Fruit fly (Drosophila melanogaster) whole organism, embryonic: ENCODE data around the gene CG10300.

ENCODE experiments used
- Atf-2 ChIP-seq: fragments of 200-800 bp; sonication (Bioruptor generic); optimal IDR thresholded peaks from 2 replicates; lab custom pipeline; 2016; ENCODE audit warnings: missing biosample characterization, missing genetic modification characterization
- Atf3 ChIP-seq: fragments of 200-800 bp; sonication (Bioruptor generic); optimal IDR thresholded peaks from 3 replicates; lab custom pipeline; 2016; ENCODE audit warnings: missing biosample characterization, missing genetic modification characterization
- CG10543 ChIP-seq: fragments of 200-800 bp; sonication (Bioruptor generic); optimal IDR thresholded peaks from 3 replicates; lab custom pipeline; 2017; ENCODE audit warnings: missing biosample characterization, mild to moderate bottlenecking, missing genetic modification characterization, moderate library complexity
- CG11696 ChIP-seq: fragments of 200-800 bp; sonication (Bioruptor generic); IDR thresholded peaks from 2 replicates; pipeline ENCODE4 v1.3.6; 2022; ENCODE audit warnings: missing biosample characterization, missing genetic modification characterization
- CG13894 ChIP-seq: fragments of 200-800 bp; sonication (Bioruptor generic); optimal IDR thresholded peaks from 3 replicates; lab custom pipeline; 2018; ENCODE audit warnings: missing biosample characterization, mild to moderate bottlenecking, missing genetic modification characterization, moderate library complexity
- CG14860 ChIP-seq: fragments of 200-800 bp; sonication (Bioruptor generic); IDR thresholded peaks from 3 replicates; pipeline ENCODE4 v1.3.6; 2022; ENCODE audit warnings: missing biosample characterization, missing genetic modification characterization; ENCODE audit not compliant: partially characterized antibody
- CG14965 ChIP-seq: fragments of 200-800 bp; sonication (Bioruptor generic); optimal IDR thresholded peaks from 2 replicates; lab custom pipeline; 2016; ENCODE audit warnings: missing biosample characterization, missing genetic modification characterization, borderline replicate concordance
- CG15479 ChIP-seq: fragments of 200-800 bp; sonication (Bioruptor generic); optimal IDR thresholded peaks from 3 replicates; lab custom pipeline; 2019; ENCODE audit warnings: missing biosample characterization, mild to moderate bottlenecking, missing genetic modification characterization, moderate library complexity
- CG15514 ChIP-seq: fragments of 200-800 bp; sonication (Bioruptor generic); optimal IDR thresholded peaks from 3 replicates; lab custom pipeline; 2017; ENCODE audit warnings: missing biosample characterization, missing genetic modification characterization, mild to moderate bottlenecking, moderate library complexity, missing genetic modification reagents
- CG1647 ChIP-seq: fragments of 200-800 bp; sonication (Bioruptor generic); optimal IDR thresholded peaks from 3 replicates; lab custom pipeline; 2016; ENCODE audit warnings: missing biosample characterization, missing genetic modification characterization
- CG17328 ChIP-seq: fragments of 200-800 bp; sonication (Bioruptor generic); IDR thresholded peaks from 2 replicates; pipeline ENCODE4 v1.3.6; 2022; ENCODE audit warnings: missing biosample characterization, missing genetic modification characterization
- CG18599 ChIP-seq: fragments of 200-800 bp; sonication (Bioruptor generic); optimal IDR thresholded peaks from 3 replicates; lab custom pipeline; 2017; ENCODE audit warnings: missing biosample characterization, missing genetic modification characterization, mild to moderate bottlenecking, moderate library complexity, missing genetic modification reagents
- CG30403 ChIP-seq: fragments of 200-800 bp; sonication (Bioruptor generic); optimal IDR thresholded peaks from 3 replicates; lab custom pipeline; 2016; ENCODE audit warnings: missing biosample characterization, missing genetic modification characterization
- CG31224 ChIP-seq: fragments of 200-800 bp; sonication (Bioruptor generic); IDR thresholded peaks from 2 replicates; pipeline ENCODE4 v1.3.6; 2022; ENCODE audit warnings: missing biosample characterization, missing genetic modification characterization
- CG31441 ChIP-seq: fragments of 200-800 bp; sonication (Bioruptor generic); IDR thresholded peaks from 2 replicates; pipeline ENCODE4 v1.3.6; 2022; ENCODE audit warnings: missing biosample characterization, missing genetic modification characterization
- CG32532 ChIP-seq: fragments of 200-800 bp; sonication (Bioruptor generic); IDR thresholded peaks from 2 replicates; pipeline ENCODE4 v1.3.6; 2022; ENCODE audit warnings: missing biosample characterization, missing genetic modification characterization
- CG3281 ChIP-seq: fragments of 200-800 bp; sonication (Bioruptor generic); optimal IDR thresholded peaks from 3 replicates; lab custom pipeline; 2017; ENCODE audit warnings: missing biosample characterization, mild to moderate bottlenecking, missing genetic modification characterization
- CG4424 ChIP-seq: fragments of 200-800 bp; sonication (Bioruptor generic); optimal IDR thresholded peaks from 3 replicates; lab custom pipeline; 2016; ENCODE audit warnings: missing biosample characterization, missing genetic modification characterization
- CG4707 ChIP-seq: fragments of 200-800 bp; sonication (Bioruptor generic); optimal IDR thresholded peaks from 2 replicates; lab custom pipeline; 2018; ENCODE audit warnings: missing biosample characterization, mild to moderate bottlenecking, missing genetic modification characterization, moderate library complexity
- CG4820 ChIP-seq: fragments of 200-800 bp; sonication (Bioruptor generic); optimal IDR thresholded peaks from 3 replicates; lab custom pipeline; 2016; ENCODE audit warnings: missing biosample characterization, missing genetic modification characterization
- CG6254 ChIP-seq: fragments of 200-800 bp; sonication (Bioruptor generic); optimal IDR thresholded peaks from 3 replicates; lab custom pipeline; 2017; ENCODE audit warnings: mild to moderate bottlenecking, missing biosample characterization, missing genetic modification reagents, missing genetic modification characterization
- CG7372 ChIP-seq: fragments of 200-800 bp; sonication (Bioruptor generic); IDR thresholded peaks from 2 replicates; pipeline ENCODE4 v1.3.6; 2022; ENCODE audit warnings: missing biosample characterization, missing genetic modification characterization
- CG7786 ChIP-seq: fragments of 200-800 bp; sonication (Bioruptor generic); optimal IDR thresholded peaks from 2 replicates; lab custom pipeline; 2016; ENCODE audit warnings: missing biosample characterization, missing genetic modification characterization
- CG9727 ChIP-seq: fragments of 200-800 bp; sonication (Bioruptor generic); optimal IDR thresholded peaks from 3 replicates; lab custom pipeline; 2017; ENCODE audit warnings: missing biosample characterization, mild to moderate bottlenecking, missing genetic modification characterization
- Chrac-16 ChIP-seq: fragments of 200-800 bp; sonication (Bioruptor generic); optimal IDR thresholded peaks from 3 replicates; lab custom pipeline; 2016; ENCODE audit warnings: missing biosample characterization, missing genetic modification characterization
- Deaf1 ChIP-seq: fragments of 200-800 bp; optimal IDR thresholded peaks from 3 replicates; lab custom pipeline; 2019; ENCODE audit warnings: missing biosample characterization, mild to moderate bottlenecking, missing genetic modification characterization, moderate library complexity
- GATAe ChIP-seq: fragments of 200-800 bp; sonication (Bioruptor generic); conservative IDR thresholded peaks from 2 replicates; pipeline ENCODE4 v1.3.6; 2022; ENCODE audit warnings: missing biosample characterization, missing genetic modification characterization
- Hey ChIP-seq: fragments of 200-800 bp; sonication (Bioruptor generic); optimal IDR thresholded peaks from 3 replicates; lab custom pipeline; 2018; ENCODE audit warnings: missing biosample characterization, mild to moderate bottlenecking, missing genetic modification characterization
- Hmr ChIP-seq: fragments of 200-800 bp; sonication (Bioruptor generic); optimal IDR thresholded peaks from 3 replicates; lab custom pipeline; 2017; ENCODE audit warnings: mild to moderate bottlenecking, missing biosample characterization, missing genetic modification reagents, missing genetic modification characterization
- Mes4 ChIP-seq: fragments of 200-800 bp; sonication (Bioruptor generic); optimal IDR thresholded peaks from 2 replicates; lab custom pipeline; 2016; ENCODE audit warnings: missing biosample characterization, missing genetic modification characterization
- Ravus ChIP-seq: fragments of 200-800 bp; sonication (Bioruptor generic); IDR thresholded peaks from 2 replicates; pipeline ENCODE4 v1.3.6; 2022; ENCODE audit warnings: missing biosample characterization, missing genetic modification characterization
- grn ChIP-seq: fragments of 200-800 bp; sonication (Bioruptor generic); optimal IDR thresholded peaks from 3 replicates; lab custom pipeline; 2017; ENCODE audit warnings: missing biosample characterization, missing genetic modification characterization
- gro ChIP-seq: fragments of 200-800 bp; sonication (Bioruptor generic); optimal IDR thresholded peaks from 2 replicates; lab custom pipeline; 2016; ENCODE audit warnings: missing biosample characterization, missing genetic modification characterization
- gsb ChIP-seq: fragments of 200-800 bp; sonication (Bioruptor generic); IDR thresholded peaks from 2 replicates; pipeline ENCODE4 v1.3.6; 2022; ENCODE audit warnings: missing biosample characterization, missing genetic modification characterization
- kay ChIP-seq: fragments of 200-800 bp; sonication (Bioruptor generic); optimal IDR thresholded peaks from 2 replicates; lab custom pipeline; 2016; ENCODE audit warnings: missing biosample characterization, missing genetic modification characterization
- kni ChIP-seq: fragments of 200-800 bp; sonication (Bioruptor generic); optimal IDR thresholded peaks from 3 replicates; lab custom pipeline; 2017; ENCODE audit warnings: mild to moderate bottlenecking, missing biosample characterization, missing genetic modification reagents, missing genetic modification characterization
- knrl ChIP-seq: fragments of 200-800 bp; sonication (Bioruptor generic); IDR thresholded peaks from 3 replicates; pipeline ENCODE4 v1.3.6; 2022; ENCODE audit warnings: missing biosample characterization, missing genetic modification characterization; ENCODE audit not compliant: partially characterized antibody
- mirr ChIP-seq: fragments of 200-800 bp; sonication (Bioruptor generic); optimal IDR thresholded peaks from 3 replicates; lab custom pipeline; 2018; ENCODE audit warnings: missing biosample characterization, mild to moderate bottlenecking, missing genetic modification characterization
- nom ChIP-seq: fragments of 200-800 bp; sonication (Bioruptor generic); optimal IDR thresholded peaks from 2 replicates; lab custom pipeline; 2017; ENCODE audit warnings: missing biosample characterization, missing genetic modification characterization, mild to moderate bottlenecking, moderate library complexity, missing genetic modification reagents
- otp ChIP-seq: fragments of 200-800 bp; sonication (Bioruptor generic); IDR thresholded peaks from 3 replicates; pipeline ENCODE4, ENCODE4 v1.3.6; 2022; ENCODE audit warnings: missing biosample characterization, missing genetic modification characterization
- pan ChIP-seq, 4 experiments: fragments of >200 bp in 3 of 4; fragments of 200-800 bp in 1 of 4; sonication (Bioruptor generic) in 1 of 4; optimal IDR thresholded peaks in 3 of 4; IDR thresholded peaks in 1 of 4; 2 replicates each; pipeline versions ENCODE4 v1.3.6 to Lab custom; 2017 to 2022; ENCODE audit warnings: missing biosample characterization in 2 of 4, missing genetic modification characterization in 2 of 4, mixed read lengths in 1 of 4
- scrt ChIP-seq: fragments of 200-800 bp; sonication (Bioruptor generic); optimal IDR thresholded peaks from 2 replicates; lab custom pipeline; 2018; ENCODE audit warnings: missing biosample characterization, mild to moderate bottlenecking, missing genetic modification characterization, moderate library complexity
- slou ChIP-seq: fragments of 200-800 bp; sonication (Bioruptor generic); optimal IDR thresholded peaks from 3 replicates; lab custom pipeline; 2016; ENCODE audit warnings: missing biosample characterization, missing genetic modification characterization
- slp2 ChIP-seq: fragments of 200-800 bp; sonication (Bioruptor generic); optimal IDR thresholded peaks from 2 replicates; lab custom pipeline; 2016; ENCODE audit warnings: missing biosample characterization, missing genetic modification characterization
- ssp ChIP-seq: fragments of 200-800 bp; sonication (Bioruptor generic); IDR thresholded peaks from 2 replicates; pipeline ENCODE4 v1.3.6; 2022; ENCODE audit warnings: missing biosample characterization, missing genetic modification characterization
- tna ChIP-seq: fragments of 200-800 bp; sonication (Bioruptor generic); IDR thresholded peaks from 2 replicates; pipeline ENCODE4 v1.3.6; 2022; ENCODE audit warnings: missing biosample characterization, missing genetic modification characterization; ENCODE audit not compliant: partially characterized antibody
- trem ChIP-seq: fragments of 200-800 bp; optimal IDR thresholded peaks from 3 replicates; lab custom pipeline; 2019; ENCODE audit warnings: missing biosample characterization, mild to moderate bottlenecking, missing genetic modification characterization, moderate library complexity
- vvl ChIP-seq: fragments of 200-800 bp; sonication (Bioruptor generic); IDR thresholded peaks from 2 replicates; pipeline ENCODE4 v1.3.6; 2022; ENCODE audit warnings: missing biosample characterization, missing genetic modification characterization
- wek ChIP-seq: fragments of 200-800 bp; sonication (Bioruptor generic); optimal IDR thresholded peaks from 3 replicates; lab custom pipeline; 2018; ENCODE audit warnings: missing biosample characterization, mild to moderate bottlenecking, missing genetic modification characterization, moderate library complexity
- zfh2 ChIP-seq: fragments of 200-800 bp; sonication (Bioruptor generic); optimal IDR thresholded peaks from 2 replicates; lab custom pipeline; 2016; ENCODE audit warnings: missing biosample characterization, missing genetic modification characterization

The CG10300 gene

DNA sequence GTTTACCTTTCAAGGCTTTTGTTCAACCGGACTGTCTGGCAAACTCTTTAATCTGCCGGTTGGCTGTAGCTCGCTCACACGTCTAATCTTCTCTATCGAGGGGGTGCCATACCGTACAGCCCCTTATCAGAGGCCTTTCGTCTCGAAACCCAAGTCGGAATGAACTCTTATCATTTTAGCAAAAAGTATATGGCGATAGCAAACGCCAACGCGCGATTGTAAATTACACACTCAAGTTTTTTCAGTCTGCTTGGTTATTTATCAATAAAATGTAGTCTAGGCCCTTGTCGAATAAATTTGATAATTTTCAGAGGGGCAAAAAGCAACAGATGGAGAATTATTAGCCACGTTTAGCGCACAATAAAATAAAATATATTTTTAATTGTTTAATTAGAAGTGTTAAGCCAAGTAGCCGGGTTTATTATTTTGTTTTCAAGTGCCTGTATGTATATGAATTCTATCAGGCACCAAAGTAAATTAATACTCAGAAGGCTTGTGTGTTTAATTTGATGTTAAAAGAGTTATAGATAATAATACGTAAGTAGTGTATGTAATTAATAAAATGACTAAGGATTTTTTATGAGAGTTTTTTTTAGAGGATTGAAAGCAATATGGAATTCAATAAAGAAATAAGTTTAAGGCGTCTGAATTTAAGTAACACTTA is 13.6 kb downstream of the CG10300 start (continued):
- TF ChIP-seq gro (GFP tag; lab: Kevin White, UChicago) (peak; percentile 29), Mes4 (no peak), CG6254 (GFP tag; lab: Kevin White, UChicago) (no peak), gsb (GFP tag; lab: Robert Waterston, UW) (no peak), CG13894 (no peak), CG7372 (GFP tag; lab: Robert Waterston, UW) (no peak), CG3281 (no peak), CG1647 (GFP tag; lab: Kevin White, UChicago) (no peak), trem (tag; lab: Kevin White, UChicago) (no peak), pan (optimal IDR thresholded peaks at IDR 0.05; lab: Kevin White, UChicago) (no peak), pan (GFP tag; optimal IDR thresholded peaks at IDR 0.05 in 1 of 2, IDR thresholded peaks at IDR 0.05 in 1 of 2) (no peak), ssp (GFP tag; lab: Robert Waterston, UW) (no peak), Ravus (GFP tag; lab: Robert Waterston, UW) (no peak), Hey (peak; percentile 94), CG31441 (GFP tag; lab: Robert Waterston, UW) (no peak), kay (GFP tag; lab: Kevin White, UChicago) (no peak), CG32532 (GFP tag; lab: Robert Waterston, UW) (no peak), CG9727 (no peak), CG15479 (GFP tag; lab: Kevin White, UChicago) (peak; percentile 28), GATAe (GFP tag; lab: Robert Waterston, UW) (peak; percentile 87), scrt (GFP tag; lab: Kevin White, UChicago) (no peak), wek (GFP tag; lab: Kevin White, UChicago) (no peak), mirr (peak; percentile 86), CG31224 (GFP tag; lab: Robert Waterston, UW) (no peak), CG4424 (GFP tag; lab: Kevin White, UChicago) (no peak), CG10543 (GFP tag; lab: Kevin White, UChicago) (peak; percentile 43), tna (GFP tag; lab: Robert Waterston, UW) (no peak), otp (no peak), CG30403 (GFP tag; lab: Kevin White, UChicago) (no peak), CG14860 (GFP tag; lab: Robert Waterston, UW) (no peak), zfh2 (GFP tag; lab: Kevin White, UChicago) (no peak), CG7786 (GFP tag; lab: Kevin White, UChicago) (no peak), Hmr (GFP tag; lab: Kevin White, UChicago) (peak; percentile 23), vvl (GFP tag; lab: Robert Waterston, UW) (no peak), CG11696 (GFP tag; lab: Robert Waterston, UW) (no peak), slp2 (GFP tag; lab: Kevin White, UChicago) (no peak), CG4707 (GFP tag; lab: Kevin White, UChicago) (no peak), grn (GFP tag; lab: Kevin White, UChicago) (peak; percentile 73), slou (no peak), CG4820 (GFP tag; lab: Kevin White, UChicago) (no peak), nom (GFP tag; lab: Kevin White, UChicago) (no peak), Atf3 (GFP tag; lab: Kevin White, UChicago) (no peak), CG15514 (GFP tag; lab: Kevin White, UChicago) (peak; percentile 2), CG17328 (GFP tag; lab: Robert Waterston, UW) (no peak), Chrac-16 (GFP tag; lab: Kevin White, UChicago) (no peak), kni (GFP tag; lab: Kevin White, UChicago) (no peak), Deaf1 (tag; lab: Kevin White, UChicago) (no peak), CG14965 (GFP tag; lab: Kevin White, UChicago) (no peak), CG18599 (GFP tag; lab: Kevin White, UChicago) (no peak), Atf-2 (GFP tag; lab: Kevin White, UChicago) (no peak), knrl (GFP tag; lab: Robert Waterston, UW) (no peak)
